Worm (Caenorhabditis elegans): ENCODE data around the gene F13D12.3.

Gene F13D12.3

DNA sequence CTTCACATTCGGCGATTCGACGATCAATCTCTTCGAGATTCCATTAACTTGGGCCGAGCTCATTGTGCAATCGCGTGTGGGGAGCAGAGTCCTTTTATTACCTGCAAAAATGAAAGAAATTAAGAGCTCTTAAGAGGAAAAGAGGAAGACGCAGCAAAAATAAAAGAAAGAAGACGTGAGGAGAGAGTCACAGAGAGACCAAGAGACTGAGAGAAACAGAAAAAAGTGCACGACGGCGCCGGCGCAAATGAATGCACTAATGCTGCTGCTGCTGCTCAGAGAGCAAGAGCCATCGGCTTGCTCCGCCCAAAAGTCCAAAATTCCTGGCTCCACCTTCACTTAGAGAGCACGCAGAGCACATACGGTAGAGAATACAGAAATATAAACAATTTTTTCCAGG lies 20.0 kb upstream of the F13D12.3 start, which contains the start of gene inos-1:
inos-1 (minus strand) TSS at position 101 of the 400 bp plus-strand sequence.
- TF ChIP-seq nhr-43 (tag; optimal IDR thresholded peaks at IDR 0.05; ENCODE audit: poor library complexity, severe bottlenecking): no peak

DNA sequence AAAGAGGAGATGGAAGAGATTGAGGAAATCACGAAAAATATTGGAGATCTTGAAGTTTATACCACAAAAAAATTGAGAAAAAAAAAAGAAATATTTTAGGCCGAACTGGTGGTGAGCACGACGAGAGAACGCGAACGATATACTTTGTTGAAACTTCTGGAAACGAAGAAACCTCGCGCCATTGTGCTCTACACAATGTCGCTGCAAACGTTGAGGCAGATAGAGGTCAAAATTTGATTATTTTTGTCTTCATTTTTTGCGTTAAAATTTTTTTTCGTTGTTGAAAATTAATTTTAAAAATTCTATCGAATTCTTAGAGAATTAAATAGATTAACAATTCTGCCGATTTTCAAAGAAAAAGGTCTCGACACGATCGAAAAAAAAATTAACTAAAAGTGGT lies 19.6 kb upstream of the F13D12.3 start:
- TF ChIP-seq unc-39 (tag; optimal IDR thresholded peaks at IDR 0.05) (no peak), nhr-25 (tag; optimal IDR thresholded peaks at IDR 0.05) (no peak), aly-2 (tag; optimal IDR thresholded peaks at IDR 0.05) (no peak), nhr-67 (tag; optimal IDR thresholded peaks at IDR 0.05) (no peak), unc-62 (GFP tag; optimal IDR thresholded peaks at IDR 0.05) (no peak)

DNA sequence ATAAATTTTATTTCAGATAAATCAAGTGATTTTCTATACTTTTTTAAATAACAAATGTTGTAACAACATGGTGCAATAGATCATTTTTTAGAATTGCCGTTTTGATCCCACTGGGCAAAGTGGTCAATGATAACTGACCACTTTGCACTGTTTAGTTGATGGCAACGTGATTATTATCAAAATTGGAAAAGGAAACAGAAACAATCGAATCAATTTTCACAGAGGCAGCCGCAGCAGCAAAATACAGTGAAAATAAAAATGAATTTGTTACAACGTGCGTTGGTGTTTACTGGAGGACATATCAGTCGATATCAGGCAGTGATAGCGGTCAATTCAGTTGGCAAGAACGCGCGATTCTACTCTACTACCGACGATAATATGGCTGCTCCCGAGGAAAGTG lies 14.4 kb upstream of the F13D12.3 start, which contains the start of gene VF13D12L.3:
VF13D12L.3 (plus strand) TSS at position 223 of the 400 bp plus-strand sequence.
- TF ChIP-seq zag-1 (tag; optimal IDR thresholded peaks at IDR 0.05): no peak
- peak; percentile 42 for TF ChIP-seq nhr-76 (tag; optimal IDR thresholded peaks at IDR 0.05)
- no peak for TF ChIP-seq egl-5 (tag; optimal IDR thresholded peaks at IDR 0.05)
- peak; percentile 45 for TF ChIP-seq pqm-1 (tag; optimal IDR thresholded peaks at IDR 0.05)
- peak; percentile 5 for TF ChIP-seq elt-2 (tag; optimal IDR thresholded peaks at IDR 0.05)
- TF ChIP-seq skn-1 (tag; optimal IDR thresholded peaks at IDR 0.05): no peak
- no peak for TF ChIP-seq sea-2 (GFP tag; optimal IDR thresholded peaks at IDR 0.05)

DNA sequence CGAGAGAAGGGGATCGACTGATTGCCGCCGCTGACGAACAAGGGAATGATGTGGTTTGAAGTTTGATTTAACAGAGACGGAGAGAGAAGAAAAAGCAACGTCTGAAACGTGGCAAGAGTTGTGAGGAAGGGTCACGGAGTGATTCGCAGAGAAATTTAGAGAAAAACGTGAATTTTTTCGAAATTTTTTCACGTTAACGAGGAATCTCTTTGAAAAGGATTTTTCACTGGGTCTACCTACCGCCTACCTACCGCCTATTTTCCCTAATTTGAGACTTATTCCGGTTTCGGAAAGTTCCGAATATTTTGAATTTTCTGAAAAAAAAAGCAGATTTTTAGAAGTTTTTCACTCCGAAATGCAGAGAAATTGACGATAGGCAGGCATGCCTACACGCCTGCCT lies 10.7 kb upstream of the F13D12.3 start, which contains the start of gene fcmt-1:
fcmt-1 (minus strand) TSS at position 101 of the 400 bp plus-strand sequence.
- TF ChIP-seq nfya-1 (tag; optimal IDR thresholded peaks at IDR 0.05; ENCODE audit: insufficient read depth): no peak
- no peak for TF ChIP-seq ceh-16 (tag; optimal IDR thresholded peaks at IDR 0.05)
- TF ChIP-seq elt-1 (tag; optimal IDR thresholded peaks at IDR 0.05): no peak
- TF ChIP-seq nhr-11 (tag; optimal IDR thresholded peaks at IDR 0.05): no peak
- no peak for TF ChIP-seq nhr-43 (tag; optimal IDR thresholded peaks at IDR 0.05; ENCODE audit: poor library complexity, severe bottlenecking)
- no peak for TF ChIP-seq hmg-11 (tag; optimal IDR thresholded peaks at IDR 0.05)
- no peak for TF ChIP-seq lin-39 (tag; optimal IDR thresholded peaks at IDR 0.05)
- no peak for TF ChIP-seq egl-5 (tag; optimal IDR thresholded peaks at IDR 0.05)
- TF ChIP-seq nhr-12 (tag; optimal IDR thresholded peaks at IDR 0.05): no peak
- TF ChIP-seq skn-1 (tag; optimal IDR thresholded peaks at IDR 0.05): no peak
- no peak for TF ChIP-seq nhr-67 (tag; optimal IDR thresholded peaks at IDR 0.05)
- TF ChIP-seq mdl-1 (tag; optimal IDR thresholded peaks at IDR 0.05): no peak
- TF ChIP-seq fkh-10 (GFP tag; optimal IDR thresholded peaks at IDR 0.05): no peak

- no peak for TF ChIP-seq mml-1 (tag; optimal IDR thresholded peaks at IDR 0.05)
- no peak for TF ChIP-seq ceh-82 (tag; optimal IDR thresholded peaks at IDR 0.05)
- no peak for TF ChIP-seq egl-27 (tag; optimal IDR thresholded peaks at IDR 0.05)
- no peak for TF ChIP-seq ztf-11 (tag; optimal IDR thresholded peaks at IDR 0.05)
- no peak for TF ChIP-seq lsy-12 (tag; optimal IDR thresholded peaks at IDR 0.05)
These were observed 9.4 kb upstream of the F13D12.3 start for ce11 chrII:11710771-11711170.

DNA sequence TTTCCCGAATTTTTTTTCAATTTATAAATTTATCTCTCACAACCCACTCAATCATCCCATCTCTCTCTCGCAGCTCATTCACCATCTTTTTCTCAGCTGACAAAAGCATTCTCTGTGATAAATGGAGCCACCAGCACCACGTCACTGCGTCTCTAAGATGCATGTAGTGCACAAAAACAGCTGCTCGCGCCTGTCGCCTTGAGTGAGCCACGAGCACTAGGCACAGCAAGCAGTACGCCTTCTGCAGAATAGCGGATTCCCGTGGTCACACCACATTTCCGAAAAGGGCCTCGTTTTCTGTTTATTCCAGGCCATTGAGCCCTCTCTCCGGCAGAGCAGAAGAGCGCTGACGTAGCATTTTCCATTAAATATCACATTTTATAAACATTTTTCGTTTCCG lies 6.6 kb upstream of the F13D12.3 start, which contains the start of gene F13D12.10:
F13D12.10 (plus strand) TSS at position 231 of the 400 bp plus-strand sequence.
- TF ChIP-seq ceh-82 (tag; optimal IDR thresholded peaks at IDR 0.05): no peak
- TF ChIP-seq lin-39 (tag; optimal IDR thresholded peaks at IDR 0.05): peak; percentile 55
- peak; percentile 14 for TF ChIP-seq nfya-1 (tag; optimal IDR thresholded peaks at IDR 0.05; ENCODE audit: insufficient read depth)

- TF ChIP-seq fkh-10 (GFP tag; optimal IDR thresholded peaks at IDR 0.05) (no peak), fkh-2 (tag; optimal IDR thresholded peaks at IDR 0.05) (no peak), sea-2 (GFP tag; optimal IDR thresholded peaks at IDR 0.05) (no peak), snpc-4 (tag; optimal IDR thresholded peaks at IDR 0.05) (peak; percentile 50)
These were observed 5.5 kb upstream of the F13D12.3 start for ce11 chrII:11714728-11715127.

Measured in whole organism, L3 larva.